Worm (Caenorhabditis elegans): ENCODE measurements around the gene F45E12.6.
A peak's percentile ranks its signal among the peaks of the same experiment; 100 is the strongest.

The F45E12.6 gene

ce11 chrII:7352507-7352906 lies 38.5 kb upstream of the F45E12.6 start, which contains the start of gene hsp-4:
TSS of gene hsp-4 (minus strand) at chrII:7352645.
- TF ChIP-seq nhr-23 (tag; optimal IDR thresholded peaks at IDR 0.05) (no peak), aly-2 (tag; optimal IDR thresholded peaks at IDR 0.05) (no peak), crh-2 (tag; optimal IDR thresholded peaks at IDR 0.05) (peak; percentile 83), lin-13 (GFP tag; optimal IDR thresholded peaks at IDR 0.05) (no peak), elt-1 (tag; optimal IDR thresholded peaks at IDR 0.05) (no peak), unc-55 (GFP tag; optimal IDR thresholded peaks at IDR 0.05) (peak; percentile 1), nhr-129 (tag; optimal IDR thresholded peaks at IDR 0.05) (no peak), ama-1 (optimal IDR thresholded peaks at IDR 0.05) (peak; percentile 2), fos-1 (tag; optimal IDR thresholded peaks at IDR 0.05) (peak; percentile 51), nhr-12 (tag; optimal IDR thresholded peaks at IDR 0.05) (no peak), ztf-4 (tag; optimal IDR thresholded peaks at IDR 0.05) (no peak), nhr-77 (tag; optimal IDR thresholded peaks at IDR 0.05) (no peak)

ce11 chrII:7348063-7348462 lies 34.1 kb upstream of the F45E12.6 start:
- no peak for TF ChIP-seq unc-55 (GFP tag; optimal IDR thresholded peaks at IDR 0.05)
- no peak for TF ChIP-seq skn-1 (tag; optimal IDR thresholded peaks at IDR 0.05)
- no peak for TF ChIP-seq egl-27 (tag; optimal IDR thresholded peaks at IDR 0.05)
- no peak for TF ChIP-seq lin-39 (tag; optimal IDR thresholded peaks at IDR 0.05)
- no peak for TF ChIP-seq elt-3 (tag; optimal IDR thresholded peaks at IDR 0.05)
- TF ChIP-seq nhr-21 (tag; optimal IDR thresholded peaks at IDR 0.05), result no peak
- TF ChIP-seq ztf-1 (GFP tag; conservative IDR thresholded peaks at IDR 0.05), result no peak

ce11 chrII:7345858-7346257 lies 31.9 kb upstream of the F45E12.6 start:
- TF ChIP-seq nhr-6 (tag; optimal IDR thresholded peaks at IDR 0.05) (no peak), crh-2 (tag; optimal IDR thresholded peaks at IDR 0.05) (peak; percentile 38)

ce11 chrII:7343668-7344067 lies 29.7 kb upstream of the F45E12.6 start:
- no peak for TF ChIP-seq skn-1 (tag; optimal IDR thresholded peaks at IDR 0.05)
- TF ChIP-seq ceh-82 (tag; optimal IDR thresholded peaks at IDR 0.05), result no peak

- TF ChIP-seq fos-1 (tag; optimal IDR thresholded peaks at IDR 0.05) (no peak), nhr-129 (tag; optimal IDR thresholded peaks at IDR 0.05) (peak; percentile 38), alr-1 (tag; optimal IDR thresholded peaks at IDR 0.05) (no peak), blmp-1 (tag; optimal IDR thresholded peaks at IDR 0.05; ENCODE audit: insufficient read depth) (peak; percentile 68), F13H6.1 (tag; optimal IDR thresholded peaks at IDR 0.05) (no peak), lin-13 (GFP tag; optimal IDR thresholded peaks at IDR 0.05) (no peak), ama-1 (optimal IDR thresholded peaks at IDR 0.05) (peak; percentile 60), nhr-6 (tag; optimal IDR thresholded peaks at IDR 0.05) (no peak), zag-1 (tag; optimal IDR thresholded peaks at IDR 0.05) (no peak), crh-2 (tag; optimal IDR thresholded peaks at IDR 0.05) (peak; percentile 40), sma-9 (GFP tag; optimal IDR thresholded peaks at IDR 0.05) (peak; percentile 80), sma-9 (tag; optimal IDR thresholded peaks at IDR 0.05) (no peak), ceh-82 (tag; optimal IDR thresholded peaks at IDR 0.05) (no peak), nhr-25 (tag; optimal IDR thresholded peaks at IDR 0.05) (peak; percentile 33), sma-3 (GFP tag; optimal IDR thresholded peaks at IDR 0.05) (peak; percentile 49), gmeb-1 (tag; optimal IDR thresholded peaks at IDR 0.05) (peak; percentile 23), mdl-1 (tag; optimal IDR thresholded peaks at IDR 0.05) (peak in 1 of 2 experiments; percentile 82)
Measured at ce11 chrII:7342884-7343283, 28.9 kb upstream of the F45E12.6 start.

- no peak for TF ChIP-seq gmeb-1 (tag; optimal IDR thresholded peaks at IDR 0.05)
- TF ChIP-seq fos-1 (tag; optimal IDR thresholded peaks at IDR 0.05), result no peak
- TF ChIP-seq nhr-25 (tag; optimal IDR thresholded peaks at IDR 0.05), result peak; percentile 10
- TF ChIP-seq crh-2 (tag; optimal IDR thresholded peaks at IDR 0.05), result peak; percentile 20
- TF ChIP-seq ama-1 (optimal IDR thresholded peaks at IDR 0.05), result no peak
- TF ChIP-seq elt-1 (tag; optimal IDR thresholded peaks at IDR 0.05), result no peak
- TF ChIP-seq mbf-1 (tag; optimal IDR thresholded peaks at IDR 0.05), result no peak
- TF ChIP-seq unc-62 (GFP tag; optimal IDR thresholded peaks at IDR 0.05), result no peak
- TF ChIP-seq lsy-2 (tag; optimal IDR thresholded peaks at IDR 0.05), result peak in 1 of 2 experiments; percentile 16
- TF ChIP-seq elt-3 (tag; optimal IDR thresholded peaks at IDR 0.05), result no peak
- peak; percentile 30 for TF ChIP-seq sma-9 (GFP tag; optimal IDR thresholded peaks at IDR 0.05)
- TF ChIP-seq sma-9 (tag; optimal IDR thresholded peaks at IDR 0.05), result no peak
- TF ChIP-seq unc-39 (tag; optimal IDR thresholded peaks at IDR 0.05), result no peak
- TF ChIP-seq ceh-82 (tag; optimal IDR thresholded peaks at IDR 0.05), result no peak
Measured at ce11 chrII:7341572-7342303, 27.8 kb upstream of the F45E12.6 start.

All from whole organism, L2 larva.